Worm (Caenorhabditis elegans) whole organism, L1 larva: ENCODE results near the gene ndab-1.

ENCODE experiments used
- blmp-1 ChIP-seq: fragments of 150-350 bp; optimal IDR thresholded peaks from 2 replicates; lab custom pipeline; 2014; ENCODE audit warnings: missing biosample characterization, missing genetic modification characterization
- ceh-88 ChIP-seq: fragments of 200-800 bp; sonication (Bioruptor generic); IDR thresholded peaks from 2 replicates; pipeline ENCODE4 v1.3.6; 2022; ENCODE audit warnings: missing genetic modification characterization, missing compliant biosample characterization
- efl-1 ChIP-seq, 4 experiments: fragments of 150-350 bp; optimal IDR thresholded peaks in 3 of 4; peaks in 1 of 4; 1 replicate in 1 of 4; 2 replicates in 3 of 4; lab custom pipeline; 2014; ENCODE audit warnings: missing biosample characterization in 2 of 4, missing genetic modification characterization in 2 of 4, missing genetic modification reagents in 2 of 4
- elt-3 ChIP-seq, 6 experiments: fragments of 150-350 bp in 1 of 6; sonication (generic microtip); optimal IDR thresholded peaks; 2 replicates each; lab custom pipeline; 2017 to 2018; ENCODE audit warnings: missing biosample characterization in 6 of 6, missing genetic modification characterization in 6 of 6, inconsistent platforms in 1 of 6
- isw-1 ChIP-seq: fragments of 200-800 bp; sonication (Bioruptor generic); IDR thresholded peaks from 2 replicates; pipeline ENCODE4 v1.3.6; 2022; ENCODE audit warnings: missing genetic modification characterization, missing compliant biosample characterization
- lin-39 ChIP-seq: fragments of 150-350 bp; optimal IDR thresholded peaks from 2 replicates; lab custom pipeline; 2014; ENCODE audit warnings: missing biosample characterization, missing genetic modification reagents, missing genetic modification characterization
- nhr-237 ChIP-seq: fragments of 150-350 bp; optimal IDR thresholded peaks from 2 replicates; lab custom pipeline; 2014; ENCODE audit warnings: missing biosample characterization, missing genetic modification characterization
- nhr-77 ChIP-seq: fragments of 150-350 bp; optimal IDR thresholded peaks from 2 replicates; lab custom pipeline; 2014; ENCODE audit warnings: missing biosample characterization, missing genetic modification characterization
- nhr-90 ChIP-seq: sonication (generic microtip); optimal IDR thresholded peaks from 2 replicates; lab custom pipeline; 2016; ENCODE audit warnings: mild to moderate bottlenecking, missing genetic modification characterization, missing compliant biosample characterization; ENCODE audit not compliant: poor library complexity
- pqm-1 ChIP-seq: sonication (generic microtip); optimal IDR thresholded peaks from 3 replicates; lab custom pipeline; 2017; ENCODE audit warnings: missing biosample characterization, missing genetic modification characterization
- rnt-1 ChIP-seq: sonication (generic microtip); optimal IDR thresholded peaks from 2 replicates; lab custom pipeline; 2016; ENCODE audit warnings: mild to moderate bottlenecking, missing genetic modification characterization, moderate library complexity, missing compliant biosample characterization
- sup-37 ChIP-seq: fragments of 200-800 bp; sonication (Bioruptor generic); optimal IDR thresholded peaks from 2 replicates; lab custom pipeline; 2018; ENCODE audit warnings: mild to moderate bottlenecking, missing genetic modification characterization, missing compliant biosample characterization
- swsn-7 ChIP-seq: sonication (generic microtip); optimal IDR thresholded peaks from 2 replicates; lab custom pipeline; 2016; ENCODE audit warnings: missing genetic modification characterization, missing compliant biosample characterization
- ztf-11 ChIP-seq, 2 experiments: sonication (generic microtip); optimal IDR thresholded peaks; 2 replicates each; lab custom pipeline; 2016 to 2017; ENCODE audit warnings: missing genetic modification characterization in 2 of 2, missing biosample characterization in 1 of 2, missing compliant biosample characterization in 1 of 2

DNA sequence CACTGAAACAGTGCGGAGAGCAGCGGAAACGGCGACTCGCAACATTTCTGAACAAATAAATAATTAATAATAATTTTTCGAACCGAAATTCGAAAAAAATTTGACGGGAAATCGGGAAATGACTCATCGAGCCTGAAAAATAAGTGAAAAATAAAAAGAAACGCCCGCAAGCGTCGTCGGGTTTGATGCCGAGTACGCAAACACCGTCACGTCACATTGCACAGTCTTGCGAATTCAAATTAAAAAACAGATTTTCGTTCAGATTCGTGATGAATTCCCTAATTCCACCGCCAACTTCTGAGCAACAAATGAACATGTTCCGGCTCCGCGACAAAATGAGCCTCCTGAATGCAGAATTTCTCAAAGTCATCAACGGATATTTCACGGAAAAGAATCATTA, at the start of gene ndab-1, which contains the start of gene npp-16:
- 0 out of 2 replicates have a peak, but pooled peaks have one; percentile 13 for TF ChIP-seq isw-1
- TF ChIP-seq efl-1 (optimal IDR thresholded peaks at IDR 0.05; lab: Kevin White, UChicago) = peak; percentile 40 to 66
- TF ChIP-seq efl-1 (GFP tag; optimal IDR thresholded peaks at IDR 0.05 in 1 of 2; lab: Kevin White, UChicago) = peak; percentile 62 to 96
- peak; percentile 54 for TF ChIP-seq rnt-1 (tag; lab: Kevin White, UChicago)
- no peak for TF ChIP-seq sup-37 (GFP tag; lab: Kevin White, UChicago)
- no peak for TF ChIP-seq ztf-11 (tag; optimal IDR thresholded peaks at IDR 0.05; lab: Kevin White, UChicago)
- no peak for TF ChIP-seq pqm-1 (tag; lab: Kevin White, UChicago)
- peak; percentile 22 for TF ChIP-seq nhr-90 (tag; lab: Kevin White, UChicago)
- no peak for TF ChIP-seq elt-3 (tag; optimal IDR thresholded peaks at IDR 0.05; lab: Kevin White, UChicago)
- TF ChIP-seq nhr-237 (tag; lab: Kevin White, UChicago) = no peak
- TF ChIP-seq nhr-77 (tag; lab: Kevin White, UChicago) = no peak
- TF ChIP-seq ceh-88 = no peak
- no peak for TF ChIP-seq blmp-1 (tag; lab: Kevin White, UChicago)
- no peak for TF ChIP-seq lin-39
- peak; percentile 37 for TF ChIP-seq swsn-7
